Fruit fly (Drosophila melanogaster): ENCODE measurements around the gene CG17776.

dm6 chrX:2175956-2176469 lies 8.5 kb upstream of the CG17776 start, which contains the start of gene Cyp4d2:
- TF ChIP-seq psq (optimal IDR thresholded peaks at IDR 0.05): no peak
- no peak for TF ChIP-seq EcR (GFP tag; optimal IDR thresholded peaks at IDR 0.05)
- TF ChIP-seq CG8478 (optimal IDR thresholded peaks at IDR 0.05): no peak
